Fruit fly (Drosophila melanogaster): ENCODE results near the gene IFT46.
A peak's percentile ranks its signal among the peaks of the same experiment; 100 is the strongest.

IFT46 gene

DNA sequence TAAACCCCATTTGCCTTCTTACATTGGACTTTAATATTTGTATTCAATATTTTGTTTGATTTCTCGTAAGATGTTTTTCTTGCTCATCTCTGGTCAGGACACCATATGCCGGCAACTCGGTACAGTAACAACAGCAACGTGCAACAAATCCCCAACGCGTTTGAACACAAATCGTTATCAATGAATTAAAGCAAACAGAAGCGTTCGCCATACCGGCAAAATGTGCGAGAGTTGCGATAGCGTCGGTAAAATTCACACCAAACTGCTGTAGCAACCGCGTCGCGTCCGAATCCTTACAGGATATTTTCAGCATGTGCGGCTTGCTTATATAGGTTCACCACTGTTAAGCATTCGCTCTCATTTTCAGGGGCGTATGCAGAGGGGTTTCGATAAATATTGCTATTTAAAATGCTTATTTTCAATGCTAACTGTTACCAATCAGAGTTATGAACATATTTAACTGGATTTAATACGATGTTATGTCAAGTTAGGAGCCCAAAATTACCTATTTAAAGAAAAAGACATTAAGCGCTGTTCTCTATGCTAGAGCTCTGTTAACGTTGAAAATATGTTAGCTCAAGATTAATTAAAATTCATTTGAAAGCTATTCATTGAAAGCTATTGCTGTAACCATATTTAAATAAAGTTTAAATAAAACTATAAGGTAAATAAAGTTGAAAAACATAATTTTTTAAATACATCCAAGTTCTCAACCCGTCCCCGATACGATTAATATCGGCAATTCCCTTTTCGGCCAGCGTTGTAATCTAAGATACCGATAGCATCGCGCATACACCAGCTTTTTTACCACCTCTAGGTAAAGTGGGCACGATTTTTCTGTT, 25.6 kb downstream of the IFT46 start, which contains the start of the genes Pde11 and CG15160 (continued):
- TF ChIP-seq CG12769 (tag; optimal IDR thresholded peaks at IDR 0.05) (no peak), gce (GFP tag; IDR thresholded peaks at IDR 0.05) (no peak), CG6689 (GFP tag; IDR thresholded peaks at IDR 0.05) (no peak), disco-r (GFP tag; optimal IDR thresholded peaks at IDR 0.05) (no peak), CG6654 (GFP tag; optimal IDR thresholded peaks at IDR 0.05) (no peak), CG5245 (GFP tag; optimal IDR thresholded peaks at IDR 0.05) (no peak), jumu (GFP tag; optimal IDR thresholded peaks at IDR 0.05) (no peak), CkIIα-i1 (GFP tag; IDR thresholded peaks at IDR 0.05) (no peak), HmgZ (tag; optimal IDR thresholded peaks at IDR 0.05) (peak; percentile 41), CG15269 (tag; optimal IDR thresholded peaks at IDR 0.05) (no peak), CG9215 (GFP tag; IDR thresholded peaks at IDR 0.05) (peak; percentile 47; the same call in 1 of the 2 replicates), CG11456 (GFP tag; IDR thresholded peaks at IDR 0.05) (peak; percentile 73; the same call in 2 of the 3 replicates), CG16813 (GFP tag; IDR thresholded peaks at IDR 0.05; ENCODE audit: partially characterized antibody) (peak; percentile 100), HmgD (GFP tag; optimal IDR thresholded peaks at IDR 0.05) (no peak), CG42726 (GFP tag; IDR thresholded peaks at IDR 0.05; ENCODE audit: partially characterized antibody) (peak; percentile 99), CG31365 (tag; optimal IDR thresholded peaks at IDR 0.05) (no peak), CG15514 (GFP tag; optimal IDR thresholded peaks at IDR 0.05) (peak; percentile 75), chn (GFP tag; optimal IDR thresholded peaks at IDR 0.05) (peak; percentile 51), CG17568 (GFP tag; optimal IDR thresholded peaks at IDR 0.05) (no peak), caup (GFP tag; optimal IDR thresholded peaks at IDR 0.05; ENCODE audit: severe bottlenecking) (no peak), dm (GFP tag; optimal IDR thresholded peaks at IDR 0.05) (peak; percentile 56), Sry-β (GFP tag; optimal IDR thresholded peaks at IDR 0.05) (no peak), schlank (tag; optimal IDR thresholded peaks at IDR 0.05) (no peak), Abd-B (GFP tag; optimal IDR thresholded peaks at IDR 0.05) (peak; percentile 34), scrt (GFP tag; optimal IDR thresholded peaks at IDR 0.05) (peak; percentile 45), inv (GFP tag; IDR thresholded peaks at IDR 0.05; ENCODE audit: partially characterized antibody) (peak; percentile 99), CG6791 (GFP tag; IDR thresholded peaks at IDR 0.05; ENCODE audit: partially characterized antibody) (peak; percentile 100), CG7372 (GFP tag; IDR thresholded peaks at IDR 0.05) (no peak), CG2875 (GFP tag; optimal IDR thresholded peaks at IDR 0.05) (no peak), CG15479 (GFP tag; optimal IDR thresholded peaks at IDR 0.05) (no peak), CG8359 (GFP tag; optimal IDR thresholded peaks at IDR 0.05; ENCODE audit: borderline replicate concordance) (no peak), Atf-2 (GFP tag; optimal IDR thresholded peaks at IDR 0.05) (no peak), sd (tag; optimal IDR thresholded peaks at IDR 0.05) (no peak), vvl (GFP tag; IDR thresholded peaks at IDR 0.05) (no peak), abd-A (tag; optimal IDR thresholded peaks at IDR 0.05) (no peak), CG3726 (GFP tag; IDR thresholded peaks at IDR 0.05) (no peak), CG10209 (GFP tag; optimal IDR thresholded peaks at IDR 0.05) (no peak), CG2889 (GFP tag; IDR thresholded peaks at IDR 0.05) (no peak), CG13775 (GFP tag; optimal IDR thresholded peaks at IDR 0.05) (peak; percentile 44), vnd (GFP tag; IDR thresholded peaks at IDR 0.05; ENCODE audit: partially characterized antibody) (peak; percentile 100), Bgb (GFP tag; IDR thresholded peaks at IDR 0.05; ENCODE audit: partially characterized antibody) (peak; percentile 100), CG13624 (GFP tag; optimal IDR thresholded peaks at IDR 0.05) (peak; percentile 56), dmrt11E (tag; optimal IDR thresholded peaks at IDR 0.05) (no peak), Hr39 (optimal IDR thresholded peaks at IDR 0.05) (no peak), CG1603 (tag; optimal IDR thresholded peaks at IDR 0.05) (peak; percentile 74), sima (GFP tag; optimal IDR thresholded peaks at IDR 0.05) (no peak), Dip3 (GFP tag; optimal IDR thresholded peaks at IDR 0.05) (peak; percentile 1), ac (GFP tag; optimal IDR thresholded peaks at IDR 0.05) (no peak)
